ENCODE assay signal across 4 fruit fly cellular contexts in genomic region chrX:7694207-7694606, dm6.
TF ChIP-seq lines count a peak whose summit lies in the region.

No protein-coding gene starts in this region.

- TF ChIP-seq CTCF in whole organism, embryonic (GFP tag; optimal IDR thresholded peaks at IDR 0.05; lab: Kevin White, UChicago): no peak

TF ChIP-seq in whole organism, adult, 20 proteins besides CTCF, POLR2A, EP300 and RAD21:
- TF ChIP-seq kay (GFP tag; lab: Kevin White, UChicago; ENCODE audit: borderline replicate concordance): peak; percentile 82
- no peak for TF ChIP-seq cic (GFP tag; optimal IDR thresholded peaks at IDR 0.05; lab: Kevin White, UChicago)
- TF ChIP-seq bab1 (GFP tag; optimal IDR thresholded peaks at IDR 0.05; lab: Kevin White, UChicago): peak; percentile 11
- TF ChIP-seq tj (GFP tag; optimal IDR thresholded peaks at IDR 0.05; lab: Kevin White, UChicago): peak; percentile 92
- TF ChIP-seq pad (GFP tag; optimal IDR thresholded peaks at IDR 0.05; lab: Kevin White, UChicago): no peak
- TF ChIP-seq Crg-1 (GFP tag; optimal IDR thresholded peaks at IDR 0.05; lab: Kevin White, UChicago): no peak
- TF ChIP-seq CG5204 (GFP tag; optimal IDR thresholded peaks at IDR 0.05; lab: Kevin White, UChicago): no peak
- TF ChIP-seq Mnt (GFP tag; optimal IDR thresholded peaks at IDR 0.05; lab: Kevin White, UChicago): no peak
- TF ChIP-seq Clk (GFP tag; optimal IDR thresholded peaks at IDR 0.05; lab: Kevin White, UChicago): no peak
- no peak for TF ChIP-seq toe (GFP tag; optimal IDR thresholded peaks at IDR 0.05; lab: Kevin White, UChicago)
- TF ChIP-seq CG33017 (tag; optimal IDR thresholded peaks at IDR 0.05; lab: Kevin White, UChicago): no peak
- TF ChIP-seq CG14711 (tag; optimal IDR thresholded peaks at IDR 0.05; lab: Kevin White, UChicago): no peak
- no peak for TF ChIP-seq CG12768 (GFP tag; optimal IDR thresholded peaks at IDR 0.05; lab: Kevin White, UChicago)
- no peak for TF ChIP-seq CG7045 (GFP tag; optimal IDR thresholded peaks at IDR 0.05; lab: Kevin White, UChicago)
- TF ChIP-seq CG11617 (GFP tag; optimal IDR thresholded peaks at IDR 0.05; lab: Kevin White, UChicago): no peak
- no peak for TF ChIP-seq cnc (optimal IDR thresholded peaks at IDR 0.05; lab: Kevin White, UChicago)
- no peak for TF ChIP-seq Hr96 (GFP tag; optimal IDR thresholded peaks at IDR 0.05; lab: Kevin White, UChicago)
- no peak for TF ChIP-seq CG7101 (tag; optimal IDR thresholded peaks at IDR 0.05; lab: Kevin White, UChicago)
- TF ChIP-seq CG1620 (GFP tag; optimal IDR thresholded peaks at IDR 0.05; lab: Kevin White, UChicago): no peak
- TF ChIP-seq ovo (GFP tag; optimal IDR thresholded peaks at IDR 0.05; lab: Kevin White, UChicago): no peak

TF ChIP-seq in whole organism, embryonic, 481 proteins besides CTCF, POLR2A, EP300 and RAD21:
- TF ChIP-seq abd-A (tag; optimal IDR thresholded peaks at IDR 0.05; lab: Kevin White, UChicago) (peak; percentile 5), sens (GFP tag; lab: Kevin White, UChicago) (peak; percentile 43), corto (GFP tag; optimal IDR thresholded peaks at IDR 0.05; lab: Kevin White, UChicago) (no peak), CG4360 (GFP tag; IDR thresholded peaks at IDR 0.05; lab: Robert Waterston, UW) (peak; percentile 57; the same call in 1 of the 2 replicates), Trl (optimal IDR thresholded peaks at IDR 0.05; lab: Kevin White, UChicago) (peak in 1 of 2 experiments; percentile 8), Trl (GFP tag; optimal IDR thresholded peaks at IDR 0.05; lab: Kevin White, UChicago) (no peak)

TF ChIP-seq in whole organism, prepupa, 60 proteins besides CTCF, POLR2A, EP300 and RAD21:
- TF ChIP-seq Eip78C (GFP tag; lab: Kevin White, UChicago): peak; percentile 16
- no peak for TF ChIP-seq Hr39 (GFP tag; optimal IDR thresholded peaks at IDR 0.05; lab: Kevin White, UChicago)
- no peak for TF ChIP-seq CG6808 (GFP tag; optimal IDR thresholded peaks at IDR 0.05; lab: Kevin White, UChicago)
- TF ChIP-seq CG15336 (GFP tag; IDR thresholded peaks at IDR 0.05; lab: Robert Waterston, UW): peak; percentile 27; the same call in 1 of the 2 replicates
- no peak for TF ChIP-seq vri (GFP tag; optimal IDR thresholded peaks at IDR 0.05; lab: Kevin White, UChicago)
- 0 out of 3 replicates have a peak, but pooled peaks have one; percentile 15 for TF ChIP-seq eg (GFP tag; IDR thresholded peaks at IDR 0.05; lab: Robert Waterston, UW)
TF ChIP-seq in whole organism, prepupa: peak in this region for 3.

TF ChIP-seq in whole organism, wandering third instar larva, 38 proteins besides CTCF, POLR2A, EP300 and RAD21:
- no peak for TF ChIP-seq brk (GFP tag; optimal IDR thresholded peaks at IDR 0.05; lab: Kevin White, UChicago)
- no peak for TF ChIP-seq Rel (GFP tag; optimal IDR thresholded peaks at IDR 0.05; lab: Kevin White, UChicago)
- TF ChIP-seq Rel (tag; optimal IDR thresholded peaks at IDR 0.05; lab: Kevin White, UChicago): peak; percentile 18
- peak; percentile 6 for TF ChIP-seq CrebA (GFP tag; optimal IDR thresholded peaks at IDR 0.05; lab: Kevin White, UChicago; ENCODE audit: borderline replicate concordance)
TF ChIP-seq in whole organism, wandering third instar larva: peak in this region for 2.
